Fruit fly (Drosophila melanogaster): Measurements from ENCODE around the gene primo-2.

Gene primo-2

DNA sequence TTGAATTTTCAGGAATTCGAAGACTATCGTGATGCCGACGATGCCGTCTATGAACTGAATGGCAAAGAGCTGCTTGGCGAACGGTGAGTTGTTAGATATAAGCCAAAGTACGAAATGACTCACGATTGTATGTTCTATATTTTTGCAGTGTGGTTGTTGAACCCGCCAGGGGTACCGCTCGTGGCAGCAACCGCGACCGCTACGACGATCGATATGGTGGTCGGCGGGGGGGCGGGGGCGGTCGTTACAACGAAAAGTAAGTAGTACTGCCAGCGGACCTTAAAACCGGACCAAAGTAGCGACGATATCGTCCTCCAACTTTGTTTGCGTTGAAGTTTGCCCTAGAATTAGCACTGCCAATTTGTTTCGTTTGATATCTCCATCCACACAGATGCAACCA lies 49.5 kb downstream of the primo-2 start (continued):
- TF ChIP-seq corto (GFP tag; optimal IDR thresholded peaks at IDR 0.05) (no peak), Fer1 (GFP tag; optimal IDR thresholded peaks at IDR 0.05) (no peak), CG4820 (GFP tag; optimal IDR thresholded peaks at IDR 0.05) (no peak), CG9727 (GFP tag; optimal IDR thresholded peaks at IDR 0.05) (no peak), crol (GFP tag; IDR thresholded peaks at IDR 0.05) (peak; percentile 60), Chrac-16 (GFP tag; optimal IDR thresholded peaks at IDR 0.05) (no peak), CG14014 (GFP tag; IDR thresholded peaks at IDR 0.05) (no peak), zf30C (GFP tag; optimal IDR thresholded peaks at IDR 0.05) (no peak)

DNA sequence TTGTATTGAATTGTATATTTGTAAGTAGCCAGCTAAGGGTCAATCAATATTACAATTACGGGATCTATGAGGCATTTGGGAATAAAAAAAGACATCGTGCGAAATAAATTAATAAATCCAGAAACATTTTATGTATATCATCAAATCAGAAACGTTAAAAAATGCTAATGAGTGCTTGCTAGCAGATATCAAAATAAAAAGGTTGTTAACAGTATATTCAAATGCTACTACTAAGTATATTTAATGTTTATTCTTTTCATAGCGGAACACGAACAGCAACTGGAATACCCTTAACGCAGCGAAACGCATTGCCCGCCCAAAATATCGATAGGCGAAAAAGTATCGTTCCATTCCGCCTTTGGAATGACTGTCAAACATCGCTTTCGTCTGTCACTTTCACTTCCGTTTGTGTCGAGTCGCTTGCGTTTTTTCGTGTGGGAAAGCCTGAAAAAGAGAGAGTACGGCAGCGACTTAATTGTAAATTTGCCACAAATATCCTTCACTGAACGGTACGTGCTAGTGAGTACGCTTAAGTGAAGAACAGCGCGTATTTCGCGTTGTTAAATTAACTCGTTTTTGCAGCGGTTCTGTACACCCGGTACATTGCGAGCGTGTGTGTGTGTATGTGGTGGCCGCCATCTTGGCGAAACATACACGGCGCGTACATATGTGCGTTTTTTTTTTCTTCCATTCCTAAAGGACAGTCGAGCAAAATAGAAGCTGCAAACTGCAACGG lies 50.5 kb downstream of the primo-2 start, which contains the start of gene B52:
B52 (plus strand) TSS at position 388 of the 736 bp plus-strand sequence.
- no peak for TF ChIP-seq stwl (tag; optimal IDR thresholded peaks at IDR 0.05)
- TF ChIP-seq kah (GFP tag; optimal IDR thresholded peaks at IDR 0.05): peak; percentile 70
- TF ChIP-seq CG9817 (tag; optimal IDR thresholded peaks at IDR 0.05): peak; percentile 35
- no peak for TF ChIP-seq zen (tag; optimal IDR thresholded peaks at IDR 0.05)
- 0 out of 2 replicates have a peak, but pooled peaks have one; percentile 35 for TF ChIP-seq CG13287 (GFP tag; IDR thresholded peaks at IDR 0.05; ENCODE audit: partially characterized antibody)
- TF ChIP-seq CG9797 (GFP tag; optimal IDR thresholded peaks at IDR 0.05): peak; percentile 31
- TF ChIP-seq CG11456 (GFP tag; IDR thresholded peaks at IDR 0.05): peak; percentile 87
- TF ChIP-seq Hand (GFP tag; optimal IDR thresholded peaks at IDR 0.05): peak; percentile 61
- no peak for TF ChIP-seq CG14050 (GFP tag; IDR thresholded peaks at IDR 0.05)
- TF ChIP-seq CG30020 (tag; optimal IDR thresholded peaks at IDR 0.05): peak; percentile 89
- TF ChIP-seq salm (tag; optimal IDR thresholded peaks at IDR 0.05): peak; percentile 11
- no peak for TF ChIP-seq Dfd (GFP tag; optimal IDR thresholded peaks at IDR 0.05)
- peak; percentile 82 for TF ChIP-seq CG13296 (GFP tag; optimal IDR thresholded peaks at IDR 0.05)
- peak; percentile 39; the same call in 1 of the 2 replicates for TF ChIP-seq CG9215 (GFP tag; IDR thresholded peaks at IDR 0.05)
- TF ChIP-seq onecut (GFP tag; IDR thresholded peaks at IDR 0.05): peak; percentile 77
- peak; percentile 52 for TF ChIP-seq CG2116 (GFP tag; optimal IDR thresholded peaks at IDR 0.05)
- peak; percentile 57 for TF ChIP-seq CG12391 (tag; optimal IDR thresholded peaks at IDR 0.05)
- peak; percentile 68; the same call in 1 of the 2 replicates for TF ChIP-seq CG14667 (GFP tag; IDR thresholded peaks at IDR 0.05)
- TF ChIP-seq CG16813 (GFP tag; IDR thresholded peaks at IDR 0.05; ENCODE audit: partially characterized antibody): peak; percentile 60
- TF ChIP-seq CG9876 (GFP tag; optimal IDR thresholded peaks at IDR 0.05): peak; percentile 42
- no peak for TF ChIP-seq lilli (GFP tag; optimal IDR thresholded peaks at IDR 0.05)
- peak; percentile 93 for TF ChIP-seq CG12659 (GFP tag; optimal IDR thresholded peaks at IDR 0.05)
- peak; percentile 43 for TF ChIP-seq CG18011 (GFP tag; optimal IDR thresholded peaks at IDR 0.05)
- TF ChIP-seq wdn (GFP tag; IDR thresholded peaks at IDR 0.05): peak; percentile 56; the same call in 1 of the 2 replicates
- TF ChIP-seq pum (GFP tag; optimal IDR thresholded peaks at IDR 0.05): no peak
- TF ChIP-seq Trl (optimal IDR thresholded peaks at IDR 0.05): no peak
- TF ChIP-seq Trl (GFP tag; optimal IDR thresholded peaks at IDR 0.05): peak; percentile 51
- TF ChIP-seq CG14965 (GFP tag; optimal IDR thresholded peaks at IDR 0.05; ENCODE audit: borderline replicate concordance): no peak
- no peak for TF ChIP-seq sim (GFP tag; IDR thresholded peaks at IDR 0.05)
- TF ChIP-seq tin (GFP tag; optimal IDR thresholded peaks at IDR 0.05): peak; percentile 8
- peak; percentile 32; the same call in 1 of the 2 replicates for TF ChIP-seq CG32772 (GFP tag; IDR thresholded peaks at IDR 0.05)
- peak; percentile 51 for TF ChIP-seq bigmax (GFP tag; optimal IDR thresholded peaks at IDR 0.05)
- peak; percentile 35 for TF ChIP-seq CG14710 (tag; optimal IDR thresholded peaks at IDR 0.05)
- peak; percentile 40 for TF ChIP-seq CG8388 (GFP tag; optimal IDR thresholded peaks at IDR 0.05)
- TF ChIP-seq shn (GFP tag; optimal IDR thresholded peaks at IDR 0.05): peak; percentile 56
- TF ChIP-seq CG13775 (GFP tag; optimal IDR thresholded peaks at IDR 0.05): peak; percentile 66
- peak; percentile 47 for TF ChIP-seq lmd (GFP tag; IDR thresholded peaks at IDR 0.05)
- TF ChIP-seq Ets97D (GFP tag; optimal IDR thresholded peaks at IDR 0.05): peak; percentile 99
- TF ChIP-seq Hmx (GFP tag; optimal IDR thresholded peaks at IDR 0.05): no peak
- peak; percentile 68 for TF ChIP-seq tio (GFP tag; optimal IDR thresholded peaks at IDR 0.05)

All from whole organism, embryonic.